Worm (Caenorhabditis elegans) whole organism, L4 larva: ENCODE results near the gene msp-142.

Experiments used
- D1046.2 ChIP-seq: fragments of 200-800 bp; sonication (Bioruptor generic); IDR thresholded peaks from 2 replicates; pipeline ENCODE4 v1.3.6; 2022; ENCODE audit warnings: missing genetic modification characterization, missing compliant biosample characterization
- F37D6.2 ChIP-seq: sonication (generic microtip); optimal IDR thresholded peaks from 2 replicates; lab custom pipeline; 2016; ENCODE audit warnings: mild to moderate bottlenecking, missing genetic modification characterization, missing compliant biosample characterization
- F44E2.7 ChIP-seq: fragments of 200-800 bp; sonication (Bioruptor generic); IDR thresholded peaks from 2 replicates; pipeline ENCODE4 v2.1.2; 2022; ENCODE audit warnings: missing genetic modification characterization, missing compliant biosample characterization
- Y105C5A.15 ChIP-seq: fragments of 200-800 bp; sonication (Bioruptor generic); IDR thresholded peaks from 2 replicates; pipeline ENCODE4 v1.3.6; 2022; ENCODE audit warnings: missing genetic modification characterization, missing compliant biosample characterization
- Y75B8A.6 ChIP-seq: fragments of 200-800 bp; sonication (Bioruptor generic); IDR thresholded peaks from 2 replicates; pipeline ENCODE4 v1.3.6; 2022; ENCODE audit warnings: missing genetic modification reagents, missing genetic modification characterization, missing compliant biosample characterization
- ZK337.2 ChIP-seq: fragments of 200-800 bp; sonication (Bioruptor generic); IDR thresholded peaks from 2 replicates; pipeline ENCODE4 v1.3.6; 2022; ENCODE audit warnings: missing genetic modification reagents, missing genetic modification characterization, missing compliant biosample characterization
- aha-1 ChIP-seq: fragments of 150-350 bp; peaks from one replicate; lab custom pipeline; 2014; ENCODE audit warnings: missing biosample characterization, missing genetic modification characterization
- ceh-44 ChIP-seq: fragments of 200-800 bp; sonication (Bioruptor generic); IDR thresholded peaks from 2 replicates; pipeline ENCODE4 v1.3.6; 2022; ENCODE audit warnings: missing genetic modification reagents, missing genetic modification characterization, missing compliant biosample characterization
- ceh-62 ChIP-seq: sonication (generic microtip); optimal IDR thresholded peaks from 2 replicates; lab custom pipeline; 2017; ENCODE audit warnings: missing biosample characterization, missing genetic modification characterization
- ceh-82 ChIP-seq: sonication (generic microtip); optimal IDR thresholded peaks from 2 replicates; lab custom pipeline; 2017; ENCODE audit warnings: missing biosample characterization, missing genetic modification characterization
- cey-2 ChIP-seq: sonication (generic microtip); optimal IDR thresholded peaks from 3 replicates; lab custom pipeline; 2017; ENCODE audit warnings: missing genetic modification characterization, mild to moderate bottlenecking, missing compliant biosample characterization, antibody characterized with exemption, borderline replicate concordance; ENCODE audit not compliant: insufficient read depth
- daf-16 ChIP-seq, 3 experiments: sonication (generic microtip); optimal IDR thresholded peaks; 2 replicates each; lab custom pipeline; 2016 to 2017; ENCODE audit warnings: missing genetic modification characterization in 3 of 3, missing genetic modification reagents in 3 of 3, mild to moderate bottlenecking in 2 of 3, missing compliant biosample characterization in 2 of 3, missing biosample characterization in 1 of 3, moderate library complexity in 1 of 3
- dmd-9 ChIP-seq: fragments of 200-800 bp; sonication (Bioruptor generic); IDR thresholded peaks from 2 replicates; pipeline ENCODE4 v1.3.6; 2022; ENCODE audit warnings: missing genetic modification reagents, missing genetic modification characterization, missing compliant biosample characterization
- duxl-1 ChIP-seq: sonication (generic microtip); optimal IDR thresholded peaks from 2 replicates; lab custom pipeline; 2016; ENCODE audit warnings: mild to moderate bottlenecking, missing genetic modification characterization, moderate library complexity, missing compliant biosample characterization; ENCODE audit not compliant: poor library complexity
- dve-1 ChIP-seq: sonication (generic microtip); optimal IDR thresholded peaks from 2 replicates; lab custom pipeline; 2017; ENCODE audit warnings: antibody characterized with exemption, mild to moderate bottlenecking, missing genetic modification characterization, missing compliant biosample characterization; ENCODE audit not compliant: insufficient read depth
- egl-43 ChIP-seq: fragments of 200-800 bp; sonication (Bioruptor generic); IDR thresholded peaks from 2 replicates; pipeline ENCODE4 v1.3.6; 2022; ENCODE audit warnings: missing genetic modification reagents, missing genetic modification characterization, missing compliant biosample characterization
- fkh-10 ChIP-seq: fragments of 150-350 bp; optimal IDR thresholded peaks from 2 replicates; lab custom pipeline; 2014; ENCODE audit warnings: missing biosample characterization, missing genetic modification reagents, missing genetic modification characterization
- hif-1 ChIP-seq, 2 experiments: sonication (generic microtip); optimal IDR thresholded peaks; 2 replicates each; lab custom pipeline; 2016 to 2017; ENCODE audit warnings: missing compliant biosample characterization in 2 of 2, missing genetic modification characterization in 2 of 2, missing genetic modification reagents in 2 of 2, missing genotype in 2 of 2, mild to moderate bottlenecking in 1 of 2
- hmg-1.1 ChIP-seq: fragments of 200-800 bp; sonication (Bioruptor generic); IDR thresholded peaks from 2 replicates; pipeline ENCODE4 v1.3.6; 2022; ENCODE audit warnings: missing genetic modification reagents, missing genetic modification characterization, missing compliant biosample characterization
- jun-1 ChIP-seq: fragments of 150-350 bp; optimal IDR thresholded peaks from 2 replicates; lab custom pipeline; 2014; ENCODE audit warnings: missing biosample characterization, missing genetic modification reagents, missing genetic modification characterization
- lim-7 ChIP-seq: fragments of 200-800 bp; sonication (Bioruptor generic); IDR thresholded peaks from 2 replicates; pipeline ENCODE4 v1.3.6; 2022; ENCODE audit warnings: missing genetic modification characterization, missing compliant biosample characterization
- lin-15B ChIP-seq: fragments of 150-350 bp; sonication (generic microtip); optimal IDR thresholded peaks from 3 replicates; lab custom pipeline; 2014; ENCODE audit warnings: missing biosample characterization, missing genetic modification characterization
- lin-38 ChIP-seq: fragments of 200-800 bp; sonication (Bioruptor generic); IDR thresholded peaks from 2 replicates; pipeline ENCODE4 v1.3.6; 2022; ENCODE audit warnings: missing genetic modification reagents, missing genetic modification characterization, missing compliant biosample characterization
- lir-3 ChIP-seq: sonication (generic microtip); optimal IDR thresholded peaks from 2 replicates; lab custom pipeline; 2016; ENCODE audit warnings: mild to moderate bottlenecking, missing genetic modification characterization, missing compliant biosample characterization
- madf-9 ChIP-seq: fragments of 200-800 bp; sonication (Bioruptor generic); conservative IDR thresholded peaks from 2 replicates; pipeline ENCODE4 v1.3.6; 2022; ENCODE audit warnings: missing genetic modification reagents, missing genetic modification characterization, missing compliant biosample characterization
- mdt-29 ChIP-seq: fragments of 200-800 bp; sonication (Bioruptor generic); IDR thresholded peaks from 2 replicates; pipeline ENCODE4 v1.3.6; 2022; ENCODE audit warnings: missing genetic modification reagents, missing genetic modification characterization, missing compliant biosample characterization
- mes-2 ChIP-seq: sonication (generic microtip); optimal IDR thresholded peaks from 2 replicates; lab custom pipeline; 2016; ENCODE audit warnings: missing genotype, mild to moderate bottlenecking, missing genetic modification characterization, missing compliant biosample characterization; ENCODE audit not compliant: poor library complexity, severe bottlenecking
- nhr-102 ChIP-seq: sonication (generic microtip); optimal IDR thresholded peaks from 2 replicates; lab custom pipeline; 2016; ENCODE audit warnings: mild to moderate bottlenecking, missing genetic modification characterization, moderate library complexity, missing compliant biosample characterization
- nhr-11 ChIP-seq: fragments of 150-350 bp; optimal IDR thresholded peaks from 2 replicates; lab custom pipeline; 2014; ENCODE audit warnings: missing biosample characterization, missing genetic modification characterization
- nhr-42 ChIP-seq: fragments of 200-800 bp; sonication (Bioruptor generic); IDR thresholded peaks from 2 replicates; pipeline ENCODE4 v1.3.6; 2022; ENCODE audit warnings: missing genetic modification characterization, missing compliant biosample characterization
- nhr-48 ChIP-seq: sonication (generic microtip); optimal IDR thresholded peaks from 2 replicates; lab custom pipeline; 2016; ENCODE audit warnings: mild to moderate bottlenecking, missing genetic modification characterization, missing compliant biosample characterization
- nhr-6 ChIP-seq: fragments of 150-350 bp; optimal IDR thresholded peaks from 2 replicates; lab custom pipeline; 2014; ENCODE audit warnings: missing biosample characterization, missing genetic modification characterization
- nhr-77 ChIP-seq: fragments of 150-350 bp; optimal IDR thresholded peaks from 2 replicates; lab custom pipeline; 2014; ENCODE audit warnings: missing biosample characterization, missing genetic modification characterization
- pha-4 ChIP-seq, 2 experiments: fragments of 150-350 bp in 1 of 2; fragments of 200-800 bp in 1 of 2; sonication (Bioruptor generic) in 1 of 2; IDR thresholded peaks in 1 of 2; optimal IDR thresholded peaks in 1 of 2; 2 replicates each; pipeline versions ENCODE4 v1.3.6 to Lab custom; 2014 to 2022; ENCODE audit warnings: missing genetic modification characterization in 2 of 2, missing genetic modification reagents in 2 of 2, missing biosample characterization in 1 of 2, missing compliant biosample characterization in 1 of 2
- php-3 ChIP-seq: fragments of 200-800 bp; sonication (Bioruptor generic); IDR thresholded peaks from 2 replicates; pipeline ENCODE4 v1.3.6; 2022; ENCODE audit warnings: missing genetic modification reagents, missing genetic modification characterization, missing compliant biosample characterization
- rbr-2 ChIP-seq: sonication (generic microtip); optimal IDR thresholded peaks from 2 replicates; lab custom pipeline; 2016; ENCODE audit warnings: missing genotype, missing genetic modification characterization, missing compliant biosample characterization
- skn-1 ChIP-seq: fragments of 150-350 bp; optimal IDR thresholded peaks from 2 replicates; lab custom pipeline; 2014; ENCODE audit warnings: missing biosample characterization, missing genetic modification characterization
- snpc-1.2 ChIP-seq: fragments of 200-800 bp; sonication (Bioruptor generic); IDR thresholded peaks from 2 replicates; pipeline ENCODE4 v1.3.6; 2022; ENCODE audit warnings: missing genetic modification reagents, missing genetic modification characterization, missing compliant biosample characterization
- spr-3 ChIP-seq: fragments of 200-800 bp; sonication (Bioruptor generic); optimal IDR thresholded peaks from 2 replicates; lab custom pipeline; 2018; ENCODE audit warnings: mild to moderate bottlenecking, missing genetic modification characterization, missing compliant biosample characterization
- unc-130 ChIP-seq: sonication (generic microtip); optimal IDR thresholded peaks from 2 replicates; lab custom pipeline; 2016; ENCODE audit warnings: missing genetic modification reagents, missing genetic modification characterization, missing compliant biosample characterization
- unc-39 ChIP-seq: sonication (generic microtip); optimal IDR thresholded peaks from 2 replicates; lab custom pipeline; 2017; ENCODE audit warnings: missing biosample characterization, missing genetic modification characterization
- unc-62 ChIP-seq, 3 experiments: fragments of 150-350 bp in 1 of 3; sonication (generic microtip); optimal IDR thresholded peaks in 2 of 3; peaks in 1 of 3; 1 replicate in 1 of 3; 2 replicates in 2 of 3; lab custom pipeline; 2014 to 2017; ENCODE audit warnings: missing biosample characterization in 3 of 3, missing genetic modification characterization in 3 of 3, missing genetic modification reagents in 3 of 3, missing genotype in 1 of 3
- zfp-2 ChIP-seq: sonication (generic microtip); optimal IDR thresholded peaks from 2 replicates; lab custom pipeline; 2016; ENCODE audit warnings: mild to moderate bottlenecking, missing genetic modification characterization, missing compliant biosample characterization

msp-142 gene

ce11 chrII:5839227-5839626, 41.5 kb downstream of the msp-142 start, which contains the start of gene ZK1248.19 (continued):
- no peak for TF ChIP-seq dve-1 (tag; lab: Kevin White, UChicago)

ce11 chrII:5841053-5841547, 43.4 kb downstream of the msp-142 start, which contains the start of gene lec-5:
TSS of gene lec-5 (minus strand) at chrII:5841103.
- TF ChIP-seq snpc-1.2 (GFP tag; lab: Robert Waterston, UW) (no peak), Y105C5A.15 (GFP tag; lab: Robert Waterston, UW) (no peak), mes-2 (no peak), dmd-9 (GFP tag; lab: Robert Waterston, UW) (no peak), cey-2 (no peak), nhr-6 (no peak), F37D6.2 (tag; lab: Kevin White, UChicago) (no peak), egl-43 (GFP tag; lab: Robert Waterston, UW) (no peak), skn-1 (no peak), aha-1 (tag; lab: Kevin White, UChicago) (no peak), nhr-11 (tag; lab: Kevin White, UChicago) (peak; percentile 34), zfp-2 (tag; lab: Kevin White, UChicago) (no peak), hmg-1.1 (no peak), rbr-2 (no peak), daf-16 (GFP tag; optimal IDR thresholded peaks at IDR 0.05; lab: Kevin White, UChicago) (peak in 1 of 2 experiments; percentile 94), daf-16 (tag; optimal IDR thresholded peaks at IDR 0.05; lab: Kevin White, UChicago) (no peak), madf-9 (GFP tag; lab: Robert Waterston, UW) (no peak)

- TF ChIP-seq aha-1 (tag; lab: Kevin White, UChicago), result peak; percentile 46
- no peak for TF ChIP-seq lim-7 (GFP tag; lab: Robert Waterston, UW)
- TF ChIP-seq unc-62 (GFP tag; optimal IDR thresholded peaks at IDR 0.05 in 1 of 2; lab: Kevin White, UChicago), result peak in 1 of 2 experiments; percentile 90
- TF ChIP-seq unc-62 (tag; optimal IDR thresholded peaks at IDR 0.05; lab: Kevin White, UChicago), result no peak
- no peak for TF ChIP-seq duxl-1 (tag; lab: Kevin White, UChicago)
- no peak for TF ChIP-seq Y105C5A.15 (GFP tag; lab: Robert Waterston, UW)
- no peak for TF ChIP-seq nhr-77 (tag; lab: Kevin White, UChicago)
- TF ChIP-seq ceh-44, result no peak
- no peak for TF ChIP-seq D1046.2 (GFP tag; lab: Robert Waterston, UW)
- TF ChIP-seq pha-4 (GFP tag; IDR thresholded peaks at IDR 0.05; lab: Robert Waterston, UW), result no peak
- no peak for TF ChIP-seq pha-4 (tag; optimal IDR thresholded peaks at IDR 0.05; lab: Kevin White, UChicago)
- TF ChIP-seq jun-1 (tag; lab: Kevin White, UChicago), result no peak
- no peak for TF ChIP-seq mdt-29 (GFP tag; lab: Robert Waterston, UW)
- TF ChIP-seq hif-1 (tag; optimal IDR thresholded peaks at IDR 0.05; lab: Kevin White, UChicago), result no peak
- no peak for TF ChIP-seq spr-3 (GFP tag; lab: Kevin White, UChicago)
- no peak for TF ChIP-seq lin-38
- TF ChIP-seq rbr-2, result no peak
- TF ChIP-seq lir-3 (tag; lab: Kevin White, UChicago), result no peak
- TF ChIP-seq, all 104 proteins: peak for 2
Observed at ce11 chrII:5841866-5842265, 44.1 kb downstream of the msp-142 start, which contains the start of gene nep-25. TSS of gene nep-25 (plus strand) at chrII:5842240.

ce11 chrII:5844694-5845129, 47.0 kb downstream of the msp-142 start:
- peak; percentile 63 for TF ChIP-seq lin-15B (tag; lab: Kevin White, UChicago)
- peak; percentile 97 for TF ChIP-seq nhr-48 (tag; lab: Kevin White, UChicago)
- peak; percentile 93 for TF ChIP-seq unc-130 (GFP tag; lab: Kevin White, UChicago)
- TF ChIP-seq ceh-62, result peak; percentile 44
- TF ChIP-seq hmg-1.1, result peak; percentile 100
- TF ChIP-seq ceh-82 (tag; lab: Kevin White, UChicago), result peak; percentile 36
- TF ChIP-seq ZK337.2, result peak; percentile 78
- TF ChIP-seq snpc-1.2 (GFP tag; lab: Robert Waterston, UW), result peak; percentile 94
- peak; percentile 74; the same call in 1 of the 2 replicates for TF ChIP-seq Y105C5A.15 (GFP tag; lab: Robert Waterston, UW)
- peak; percentile 78 for TF ChIP-seq Y75B8A.6 (GFP tag; lab: Robert Waterston, UW)
- peak; percentile 75 for TF ChIP-seq unc-39 (tag; lab: Kevin White, UChicago)
- peak; percentile 100 for TF ChIP-seq fkh-10 (GFP tag; lab: Kevin White, UChicago)
- peak; percentile 92 for TF ChIP-seq php-3 (GFP tag; lab: Robert Waterston, UW)
- TF ChIP-seq mes-2, result peak; percentile 96
- TF ChIP-seq nhr-42, result peak; percentile 97
- TF ChIP-seq cey-2, result peak; percentile 89
- TF ChIP-seq nhr-102 (tag; lab: Kevin White, UChicago), result peak; percentile 98
- TF ChIP-seq F44E2.7 (GFP tag; lab: Robert Waterston, UW), result peak; percentile 78
